Fruit fly (Drosophila melanogaster) whole organism, embryonic: ENCODE results near the gene Eig71Ei.

ENCODE experiments used
- B-H2 ChIP-seq: fragments of 200-800 bp; sonication (Bioruptor generic); optimal IDR thresholded peaks from 2 replicates; lab custom pipeline; 2018; ENCODE audit warnings: missing biosample characterization, mild to moderate bottlenecking, missing genetic modification characterization
- Blimp-1 ChIP-seq: fragments of 200-800 bp; sonication (Bioruptor generic); optimal IDR thresholded peaks from 3 replicates; lab custom pipeline; 2018; ENCODE audit warnings: missing biosample characterization, missing genetic modification characterization, mild to moderate bottlenecking, moderate library complexity, missing genetic modification reagents
- CG1647 ChIP-seq: fragments of 200-800 bp; sonication (Bioruptor generic); optimal IDR thresholded peaks from 3 replicates; lab custom pipeline; 2016; ENCODE audit warnings: missing biosample characterization, missing genetic modification characterization
- CG17612 ChIP-seq: fragments of 200-800 bp; sonication (Bioruptor generic); IDR thresholded peaks from 2 replicates; pipeline ENCODE4 v1.3.6; 2022; ENCODE audit warnings: missing biosample characterization, missing genetic modification characterization
- CG17802 ChIP-seq: fragments of 200-800 bp; sonication (Bioruptor generic); optimal IDR thresholded peaks from 2 replicates; lab custom pipeline; 2018; ENCODE audit warnings: missing biosample characterization, mild to moderate bottlenecking, missing genetic modification characterization, moderate library complexity
- CG18262 ChIP-seq: fragments of 200-800 bp; optimal IDR thresholded peaks from 3 replicates; lab custom pipeline; 2019; ENCODE audit warnings: missing biosample characterization, mild to moderate bottlenecking, missing genetic modification characterization, moderate library complexity
- CG18599 ChIP-seq: fragments of 200-800 bp; sonication (Bioruptor generic); optimal IDR thresholded peaks from 3 replicates; lab custom pipeline; 2017; ENCODE audit warnings: missing biosample characterization, missing genetic modification characterization, mild to moderate bottlenecking, moderate library complexity, missing genetic modification reagents
- CG2202 ChIP-seq: fragments of 200-800 bp; sonication (Bioruptor generic); optimal IDR thresholded peaks from 2 replicates; lab custom pipeline; 2018; ENCODE audit warnings: missing biosample characterization, mild to moderate bottlenecking, missing genetic modification characterization
- CG2889 ChIP-seq: fragments of 200-800 bp; sonication (Bioruptor generic); IDR thresholded peaks from 3 replicates; pipeline ENCODE4 v1.3.6; 2022; ENCODE audit warnings: missing biosample characterization, missing genetic modification characterization
- CG3281 ChIP-seq: fragments of 200-800 bp; sonication (Bioruptor generic); optimal IDR thresholded peaks from 3 replicates; lab custom pipeline; 2017; ENCODE audit warnings: missing biosample characterization, mild to moderate bottlenecking, missing genetic modification characterization
- CG4820 ChIP-seq: fragments of 200-800 bp; sonication (Bioruptor generic); optimal IDR thresholded peaks from 3 replicates; lab custom pipeline; 2016; ENCODE audit warnings: missing biosample characterization, missing genetic modification characterization
- CG6813 ChIP-seq: fragments of 200-800 bp; sonication (Bioruptor generic); optimal IDR thresholded peaks from 2 replicates; lab custom pipeline; 2017; ENCODE audit warnings: missing biosample characterization, missing genetic modification characterization, mild to moderate bottlenecking, moderate library complexity, missing genetic modification reagents
- CG7556 ChIP-seq: fragments of 200-800 bp; sonication (Bioruptor generic); optimal IDR thresholded peaks from 2 replicates; lab custom pipeline; 2017; ENCODE audit warnings: missing biosample characterization, mild to moderate bottlenecking, missing genetic modification characterization
- CG8388 ChIP-seq: fragments of 200-800 bp; sonication (Bioruptor generic); optimal IDR thresholded peaks from 2 replicates; lab custom pipeline; 2019; ENCODE audit warnings: missing biosample characterization, mild to moderate bottlenecking, missing genetic modification characterization, moderate library complexity
- CG8924 ChIP-seq: fragments of 200-800 bp; optimal IDR thresholded peaks from 3 replicates; lab custom pipeline; 2019; ENCODE audit warnings: missing biosample characterization, mild to moderate bottlenecking, missing genetic modification characterization, moderate library complexity
- CG9727 ChIP-seq: fragments of 200-800 bp; sonication (Bioruptor generic); optimal IDR thresholded peaks from 3 replicates; lab custom pipeline; 2017; ENCODE audit warnings: missing biosample characterization, mild to moderate bottlenecking, missing genetic modification characterization
- D ChIP-seq, 2 experiments: fragments of 200-800 bp in 1 of 2; fragments of >200 bp in 1 of 2; sonication (Bioruptor generic) in 1 of 2; optimal IDR thresholded peaks; 2 replicates in 1 of 2; 3 replicates in 1 of 2; lab custom pipeline; 2017; ENCODE audit warnings: mild to moderate bottlenecking in 1 of 2, missing biosample characterization in 1 of 2, missing genetic modification characterization in 1 of 2, missing genetic modification reagents in 1 of 2
- Fer2 ChIP-seq: fragments of 200-800 bp; sonication (Bioruptor generic); optimal IDR thresholded peaks from 2 replicates; lab custom pipeline; 2018; ENCODE audit warnings: missing biosample characterization, mild to moderate bottlenecking, missing genetic modification characterization, moderate library complexity
- Hr78 ChIP-seq, 2 experiments: fragments of 200-800 bp in 1 of 2; fragments of >200 bp in 1 of 2; sonication (Bioruptor generic) in 1 of 2; optimal IDR thresholded peaks; 2 replicates each; lab custom pipeline; 2017 to 2019; ENCODE audit warnings: missing biosample characterization in 2 of 2, missing genetic modification characterization in 2 of 2, mild to moderate bottlenecking in 1 of 2, moderate library complexity in 1 of 2
- Neu2 ChIP-seq: fragments of 200-800 bp; sonication (Bioruptor generic); optimal IDR thresholded peaks from 3 replicates; lab custom pipeline; 2016; ENCODE audit warnings: missing biosample characterization, missing genetic modification characterization, borderline replicate concordance
- Oli ChIP-seq: fragments of 200-800 bp; sonication (Bioruptor generic); optimal IDR thresholded peaks from 2 replicates; lab custom pipeline; 2018; ENCODE audit warnings: missing biosample characterization, mild to moderate bottlenecking, missing genetic modification characterization, moderate library complexity
- Rfx ChIP-seq: fragments of 200-800 bp; sonication (Bioruptor generic); IDR thresholded peaks from 2 replicates; pipeline ENCODE4 v1.3.6; 2022; ENCODE audit warnings: missing biosample characterization, missing genetic modification characterization
- Sin3A ChIP-seq: fragments of >200 bp; optimal IDR thresholded peaks from 2 replicates; lab custom pipeline; 2018
- Sox100B ChIP-seq: fragments of 200-800 bp; sonication (Bioruptor generic); optimal IDR thresholded peaks from 3 replicates; lab custom pipeline; 2018; ENCODE audit warnings: missing biosample characterization, mild to moderate bottlenecking, missing genetic modification characterization
- Xrp1 ChIP-seq: fragments of 200-800 bp; sonication (Bioruptor generic); IDR thresholded peaks from 2 replicates; pipeline ENCODE4 v1.3.6; 2022; ENCODE audit warnings: missing biosample characterization, missing genetic modification characterization
- abd-A ChIP-seq: fragments of 200-800 bp; sonication (Bioruptor generic); optimal IDR thresholded peaks from 3 replicates; lab custom pipeline; 2019; ENCODE audit warnings: missing biosample characterization, mild to moderate bottlenecking, missing genetic modification characterization, moderate library complexity
- aop ChIP-seq: fragments of 200-800 bp; sonication (Bioruptor generic); IDR thresholded peaks from 2 replicates; pipeline ENCODE4 v1.3.6; 2022; ENCODE audit warnings: missing biosample characterization, missing genetic modification characterization
- ara ChIP-seq: fragments of 200-800 bp; sonication (Bioruptor generic); IDR thresholded peaks from 2 replicates; pipeline ENCODE4 v1.3.6; 2022; ENCODE audit warnings: missing biosample characterization, missing genetic modification characterization
- bsh ChIP-seq, 2 experiments: fragments of 200-800 bp; sonication (Bioruptor generic); optimal IDR thresholded peaks; 2 replicates each; lab custom pipeline; 2017 to 2018; ENCODE audit warnings: mild to moderate bottlenecking in 2 of 2, missing biosample characterization in 2 of 2, missing genetic modification characterization in 2 of 2, moderate library complexity in 1 of 2
- chif ChIP-seq, 2 experiments: fragments of 200-800 bp; sonication (Bioruptor generic); optimal IDR thresholded peaks; 3 replicates each; lab custom pipeline; 2016; ENCODE audit warnings: missing biosample characterization in 2 of 2, missing genetic modification characterization in 2 of 2
- chn ChIP-seq: fragments of 200-800 bp; sonication (Bioruptor generic); optimal IDR thresholded peaks from 2 replicates; lab custom pipeline; 2016; ENCODE audit warnings: missing biosample characterization, missing genetic modification characterization
- dmrt99B ChIP-seq: fragments of 200-800 bp; sonication (Bioruptor generic); optimal IDR thresholded peaks from 2 replicates; lab custom pipeline; 2018; ENCODE audit warnings: missing biosample characterization, mild to moderate bottlenecking, missing genetic modification characterization, moderate library complexity
- dpn ChIP-seq, 2 experiments: fragments of 200-800 bp; sonication (Bioruptor generic); optimal IDR thresholded peaks; 3 replicates each; lab custom pipeline; 2016; ENCODE audit warnings: missing biosample characterization in 2 of 2, missing genetic modification characterization in 2 of 2
- esg ChIP-seq: fragments of 200-800 bp; sonication (Bioruptor generic); conservative IDR thresholded peaks from 2 replicates; pipeline ENCODE4 v1.3.6; 2022; ENCODE audit warnings: missing biosample characterization, missing genetic modification characterization
- hkb ChIP-seq, 2 experiments: fragments of 200-800 bp in 1 of 2; fragments of >200 bp in 1 of 2; sonication (Bioruptor generic) in 1 of 2; IDR thresholded peaks in 1 of 2; optimal IDR thresholded peaks in 1 of 2; 2 replicates each; pipeline versions ENCODE4 v1.3.6 to Lab custom; 2017 to 2022; ENCODE audit warnings: missing biosample characterization in 1 of 2, missing genetic modification characterization in 1 of 2
- lola ChIP-seq, 3 experiments: fragments of >200 bp in 2 of 3; fragments of 200-800 bp in 1 of 3; sonication (Bioruptor generic) in 1 of 3; optimal IDR thresholded peaks; 2 replicates each; lab custom pipeline; 2017 to 2019; ENCODE audit warnings: missing biosample characterization in 3 of 3, missing genetic modification characterization in 3 of 3, mild to moderate bottlenecking in 1 of 3, moderate library complexity in 1 of 3
- luna ChIP-seq: fragments of 200-800 bp; sonication (Bioruptor generic); optimal IDR thresholded peaks from 2 replicates; lab custom pipeline; 2016; ENCODE audit warnings: missing biosample characterization, missing genetic modification characterization
- mirr ChIP-seq: fragments of 200-800 bp; sonication (Bioruptor generic); optimal IDR thresholded peaks from 3 replicates; lab custom pipeline; 2018; ENCODE audit warnings: missing biosample characterization, mild to moderate bottlenecking, missing genetic modification characterization
- nmo ChIP-seq: fragments of 200-800 bp; sonication (Bioruptor generic); optimal IDR thresholded peaks from 2 replicates; lab custom pipeline; 2018; ENCODE audit warnings: missing biosample characterization, mild to moderate bottlenecking, missing genetic modification characterization, moderate library complexity
- onecut ChIP-seq: fragments of 200-800 bp; sonication (Bioruptor generic); IDR thresholded peaks from 2 replicates; pipeline ENCODE4 v1.3.6; 2022; ENCODE audit warnings: missing biosample characterization, missing genetic modification characterization
- pita ChIP-seq: fragments of 200-800 bp; sonication (Bioruptor generic); optimal IDR thresholded peaks from 2 replicates; lab custom pipeline; 2017; ENCODE audit warnings: missing biosample characterization, mild to moderate bottlenecking, missing genetic modification characterization
- row ChIP-seq: fragments of 200-800 bp; sonication (Bioruptor generic); IDR thresholded peaks from 3 replicates; pipeline ENCODE4 v1.3.6; 2022; ENCODE audit warnings: missing biosample characterization, missing genetic modification characterization
- stc ChIP-seq: fragments of 200-800 bp; sonication (Bioruptor generic); IDR thresholded peaks from 2 replicates; pipeline ENCODE4 v1.3.6; 2022; ENCODE audit warnings: missing biosample characterization, missing genetic modification characterization
- tin ChIP-seq: fragments of 200-800 bp; sonication (Bioruptor generic); optimal IDR thresholded peaks from 3 replicates; lab custom pipeline; 2016; ENCODE audit warnings: missing biosample characterization, missing genetic modification characterization
- tio ChIP-seq: fragments of 200-800 bp; sonication (Bioruptor generic); optimal IDR thresholded peaks from 2 replicates; lab custom pipeline; 2017; ENCODE audit warnings: missing biosample characterization, missing genetic modification characterization, inconsistent platforms
- trem ChIP-seq: fragments of 200-800 bp; optimal IDR thresholded peaks from 3 replicates; lab custom pipeline; 2019; ENCODE audit warnings: missing biosample characterization, mild to moderate bottlenecking, missing genetic modification characterization, moderate library complexity
- zen ChIP-seq: fragments of 200-800 bp; sonication (Bioruptor generic); optimal IDR thresholded peaks from 3 replicates; lab custom pipeline; 2018; ENCODE audit warnings: missing biosample characterization, mild to moderate bottlenecking, missing genetic modification characterization, moderate library complexity
- zfh1 ChIP-seq: fragments of 200-800 bp; sonication (Bioruptor generic); IDR thresholded peaks from 3 replicates; pipeline ENCODE4 v1.3.6; 2022; ENCODE audit warnings: missing biosample characterization, missing genetic modification characterization

Eig71Ei gene

dm6 chr3L:15672800-15673199, 13.3 kb downstream of the Eig71Ei start (continued):
- TF ChIP-seq CG4820 (GFP tag; lab: Kevin White, UChicago) (peak; percentile 6), zen (peak; percentile 46), mirr (GFP tag; lab: Kevin White, UChicago) (no peak), Blimp-1 (peak; percentile 36), lola (GFP tag; optimal IDR thresholded peaks at IDR 0.05; lab: Kevin White, UChicago) (peak in 1 of 3 experiments; percentile 77), esg (GFP tag; lab: Robert Waterston, UW) (no peak), abd-A (tag; lab: Kevin White, UChicago) (no peak), aop (GFP tag; lab: Robert Waterston, UW) (no peak), dmrt99B (peak; percentile 23), Neu2 (no peak), Hr78 (GFP tag; optimal IDR thresholded peaks at IDR 0.05; lab: Kevin White, UChicago) (no peak), CG17802 (tag; lab: Kevin White, UChicago) (peak; percentile 12), CG8388 (GFP tag; lab: Kevin White, UChicago) (peak; percentile 25), CG2889 (GFP tag; lab: Robert Waterston, UW) (0 out of 3 replicates have a peak, but pooled peaks have one; percentile 4), hkb (optimal IDR thresholded peaks at IDR 0.05; lab: Kevin White, UChicago) (no peak), hkb (GFP tag; IDR thresholded peaks at IDR 0.05; lab: Robert Waterston, UW) (0 out of 2 replicates have a peak, but pooled peaks have one; percentile 36), luna (GFP tag; lab: Kevin White, UChicago) (no peak), ara (peak; percentile 50; the same call in 1 of the 2 replicates), CG17612 (GFP tag; lab: Robert Waterston, UW) (no peak), pita (GFP tag; lab: Kevin White, UChicago) (no peak), CG18599 (GFP tag; lab: Kevin White, UChicago) (no peak), onecut (GFP tag; lab: Robert Waterston, UW) (0 out of 2 replicates have a peak, but pooled peaks have one; percentile 11), tio (peak; percentile 29), CG9727 (GFP tag; lab: Kevin White, UChicago) (peak; percentile 59), CG6813 (GFP tag; lab: Kevin White, UChicago) (no peak), bsh (GFP tag; optimal IDR thresholded peaks at IDR 0.05; lab: Kevin White, UChicago) (peak in 1 of 2 experiments; percentile 75), zfh1 (GFP tag; lab: Robert Waterston, UW) (peak; percentile 35; the same call in 1 of the 3 replicates), CG8924 (peak; percentile 31), dpn (GFP tag; optimal IDR thresholded peaks at IDR 0.05; lab: Kevin White, UChicago) (peak in 1 of 2 experiments; percentile 20), B-H2 (GFP tag; lab: Kevin White, UChicago) (no peak), CG7556 (GFP tag; lab: Kevin White, UChicago) (peak; percentile 8), chn (no peak), Fer2 (no peak), CG2202 (peak; percentile 30), nmo (GFP tag; lab: Kevin White, UChicago) (peak; percentile 59), Oli (tag; lab: Kevin White, UChicago) (peak; percentile 27), CG3281 (GFP tag; lab: Kevin White, UChicago) (no peak), CG1647 (GFP tag; lab: Kevin White, UChicago) (no peak), chif (GFP tag; optimal IDR thresholded peaks at IDR 0.05; lab: Kevin White, UChicago) (peak; percentile 20 to 29), trem (tag; lab: Kevin White, UChicago) (peak; percentile 37), row (GFP tag; lab: Robert Waterston, UW) (peak; percentile 22; the same call in 1 of the 3 replicates), Sin3A (no peak), CG18262 (tag; lab: Kevin White, UChicago) (peak; percentile 60), Rfx (GFP tag; lab: Robert Waterston, UW) (no peak), D (optimal IDR thresholded peaks at IDR 0.05; lab: Kevin White, UChicago) (no peak), D (GFP tag; optimal IDR thresholded peaks at IDR 0.05; lab: Kevin White, UChicago) (peak; percentile 49), tin (GFP tag; lab: Kevin White, UChicago) (peak; percentile 22), Xrp1 (GFP tag; lab: Robert Waterston, UW) (peak; percentile 62; the same call in 1 of the 2 replicates), Sox100B (no peak), stc (GFP tag; lab: Robert Waterston, UW) (no peak)
